Fruit fly (Drosophila melanogaster) whole organism, embryonic: ENCODE results near the gene Ser.
A peak's percentile ranks its signal among the peaks of the same experiment; 100 is the strongest.

Source experiments
- Atf-2 ChIP-seq: fragments of 200-800 bp; sonication (Bioruptor generic); optimal IDR thresholded peaks from 2 replicates; lab custom pipeline; 2016; ENCODE audit warnings: missing biosample characterization, missing genetic modification characterization
- Bgb ChIP-seq: fragments of 200-800 bp; sonication (Bioruptor generic); IDR thresholded peaks from 2 replicates; pipeline ENCODE4 v1.3.6; 2022; ENCODE audit warnings: missing biosample characterization, missing genetic modification characterization; ENCODE audit not compliant: partially characterized antibody
- CG10431 ChIP-seq: fragments of 200-800 bp; sonication (Bioruptor generic); optimal IDR thresholded peaks from 3 replicates; lab custom pipeline; 2018; ENCODE audit warnings: missing biosample characterization, mild to moderate bottlenecking, missing genetic modification characterization
- CG11093 ChIP-seq: fragments of 200-800 bp; sonication (Bioruptor generic); IDR thresholded peaks from 3 replicates; pipeline ENCODE4 v1.3.6; 2022; ENCODE audit warnings: missing biosample characterization, missing genetic modification characterization
- CG12219 ChIP-seq: fragments of 200-800 bp; sonication (Bioruptor generic); optimal IDR thresholded peaks from 3 replicates; lab custom pipeline; 2018; ENCODE audit warnings: missing biosample characterization, mild to moderate bottlenecking, missing genetic modification characterization
- CG13424 ChIP-seq: fragments of 200-800 bp; sonication (Bioruptor generic); optimal IDR thresholded peaks from 2 replicates; lab custom pipeline; 2019; ENCODE audit warnings: missing biosample characterization, mild to moderate bottlenecking, missing genetic modification characterization, moderate library complexity
- CG17912 ChIP-seq: fragments of 200-800 bp; sonication (Bioruptor generic); optimal IDR thresholded peaks from 2 replicates; lab custom pipeline; 2018; ENCODE audit warnings: missing biosample characterization, mild to moderate bottlenecking, missing genetic modification characterization
- CG4707 ChIP-seq: fragments of 200-800 bp; sonication (Bioruptor generic); optimal IDR thresholded peaks from 2 replicates; lab custom pipeline; 2018; ENCODE audit warnings: missing biosample characterization, mild to moderate bottlenecking, missing genetic modification characterization, moderate library complexity
- CG4820 ChIP-seq: fragments of 200-800 bp; sonication (Bioruptor generic); optimal IDR thresholded peaks from 3 replicates; lab custom pipeline; 2016; ENCODE audit warnings: missing biosample characterization, missing genetic modification characterization
- CG5180 ChIP-seq: fragments of 200-800 bp; sonication (Bioruptor generic); optimal IDR thresholded peaks from 3 replicates; lab custom pipeline; 2017; ENCODE audit warnings: missing biosample characterization, missing genetic modification characterization, mild to moderate bottlenecking, moderate library complexity, missing genetic modification reagents
- CG5245 ChIP-seq: fragments of 200-800 bp; sonication (Bioruptor generic); optimal IDR thresholded peaks from 3 replicates; lab custom pipeline; 2016; ENCODE audit warnings: missing biosample characterization, missing genetic modification characterization
- CG5953 ChIP-seq: fragments of 200-800 bp; sonication (Bioruptor generic); IDR thresholded peaks from 2 replicates; pipeline ENCODE4 v1.3.6; 2022; ENCODE audit warnings: missing biosample characterization, missing genetic modification characterization
- CG6254 ChIP-seq: fragments of 200-800 bp; sonication (Bioruptor generic); optimal IDR thresholded peaks from 3 replicates; lab custom pipeline; 2017; ENCODE audit warnings: mild to moderate bottlenecking, missing biosample characterization, missing genetic modification reagents, missing genetic modification characterization
- CG6765 ChIP-seq: fragments of 200-800 bp; sonication (Bioruptor generic); optimal IDR thresholded peaks from 3 replicates; lab custom pipeline; 2017; ENCODE audit warnings: missing biosample characterization, mild to moderate bottlenecking, missing genetic modification characterization
- Dfd ChIP-seq, 2 experiments: fragments of >200 bp; optimal IDR thresholded peaks; 2 replicates each; lab custom pipeline; 2017; ENCODE audit warnings: missing biosample characterization in 2 of 2, missing genetic modification characterization in 2 of 2
- Dip3 ChIP-seq: fragments of 200-800 bp; sonication (Bioruptor generic); optimal IDR thresholded peaks from 3 replicates; lab custom pipeline; 2016; ENCODE audit warnings: missing biosample characterization, missing genetic modification characterization
- ERR ChIP-seq: fragments of 200-800 bp; sonication (Bioruptor generic); optimal IDR thresholded peaks from 2 replicates; lab custom pipeline; 2016; ENCODE audit warnings: missing biosample characterization, missing genetic modification characterization
- Ets65A ChIP-seq: fragments of 200-800 bp; sonication (Bioruptor generic); peaks from one replicate; lab custom pipeline; 2016; ENCODE audit warnings: missing biosample characterization, missing genetic modification characterization
- H2.0 ChIP-seq: fragments of 200-800 bp; sonication (Bioruptor generic); IDR thresholded peaks from 2 replicates; pipeline ENCODE4 v1.3.6; 2022; ENCODE audit warnings: missing biosample characterization, missing genetic modification characterization
- Hand ChIP-seq: fragments of 200-800 bp; sonication (Bioruptor generic); optimal IDR thresholded peaks from 2 replicates; lab custom pipeline; 2017; ENCODE audit warnings: mild to moderate bottlenecking, missing biosample characterization, missing genetic modification reagents, missing genetic modification characterization
- Lim3 ChIP-seq: fragments of 200-800 bp; sonication (Bioruptor generic); IDR thresholded peaks from 2 replicates; pipeline ENCODE4 v1.3.6; 2022; ENCODE audit warnings: missing biosample characterization, missing genetic modification characterization
- Poxn ChIP-seq: fragments of 200-800 bp; sonication (Bioruptor generic); IDR thresholded peaks from 2 replicates; pipeline ENCODE4 v1.3.6; 2022; ENCODE audit warnings: missing biosample characterization, missing genetic modification characterization
- Taf1 ChIP-seq: fragments of 200-800 bp; sonication (Bioruptor generic); IDR thresholded peaks from 2 replicates; pipeline ENCODE4 v1.3.6; 2022; ENCODE audit warnings: missing biosample characterization, missing genetic modification characterization
- az2 ChIP-seq: fragments of 200-800 bp; sonication (Bioruptor generic); optimal IDR thresholded peaks from 3 replicates; lab custom pipeline; 2016; ENCODE audit warnings: missing biosample characterization, missing genetic modification characterization
- bowl ChIP-seq: fragments of 200-800 bp; sonication (Bioruptor generic); IDR thresholded peaks from 2 replicates; pipeline ENCODE4 v1.3.6; 2022; ENCODE audit warnings: missing biosample characterization, missing genetic modification characterization
- br ChIP-seq: fragments of >200 bp; optimal IDR thresholded peaks from 2 replicates; lab custom pipeline; 2017
- bsh ChIP-seq, 2 experiments: fragments of 200-800 bp; sonication (Bioruptor generic); optimal IDR thresholded peaks; 2 replicates each; lab custom pipeline; 2017 to 2018; ENCODE audit warnings: mild to moderate bottlenecking in 2 of 2, missing biosample characterization in 2 of 2, missing genetic modification characterization in 2 of 2, moderate library complexity in 1 of 2
- cato ChIP-seq: fragments of 200-800 bp; sonication (Bioruptor generic); optimal IDR thresholded peaks from 2 replicates; lab custom pipeline; 2016; ENCODE audit warnings: missing biosample characterization, missing genetic modification characterization, borderline replicate concordance
- cg ChIP-seq: fragments of 200-800 bp; sonication (Bioruptor generic); optimal IDR thresholded peaks from 3 replicates; lab custom pipeline; 2019; ENCODE audit warnings: missing biosample characterization, mild to moderate bottlenecking, missing genetic modification characterization, moderate library complexity
- chinmo ChIP-seq: fragments of 200-800 bp; sonication (Bioruptor generic); IDR thresholded peaks from 4 replicates; pipeline ENCODE4 v1.3.6; 2022; ENCODE audit warnings: missing biosample characterization, missing genetic modification characterization; ENCODE audit not compliant: partially characterized antibody
- chm ChIP-seq: fragments of 200-800 bp; sonication (Bioruptor generic); IDR thresholded peaks from 2 replicates; pipeline ENCODE4 v1.3.6; 2022; ENCODE audit warnings: missing biosample characterization, missing genetic modification characterization
- fd64A ChIP-seq: fragments of 200-800 bp; sonication (Bioruptor generic); optimal IDR thresholded peaks from 3 replicates; lab custom pipeline; 2018; ENCODE audit warnings: missing biosample characterization, mild to moderate bottlenecking, missing genetic modification characterization
- fru ChIP-seq: fragments of >200 bp; optimal IDR thresholded peaks from 2 replicates; lab custom pipeline; 2017
- gfzf ChIP-seq: fragments of 200-800 bp; sonication (Bioruptor generic); optimal IDR thresholded peaks from 2 replicates; lab custom pipeline; 2016; ENCODE audit warnings: missing biosample characterization, mild to moderate bottlenecking, missing genetic modification characterization, moderate library complexity
- hkb ChIP-seq, 2 experiments: fragments of 200-800 bp in 1 of 2; fragments of >200 bp in 1 of 2; sonication (Bioruptor generic) in 1 of 2; IDR thresholded peaks in 1 of 2; optimal IDR thresholded peaks in 1 of 2; 2 replicates each; pipeline versions ENCODE4 v1.3.6 to Lab custom; 2017 to 2022; ENCODE audit warnings: missing biosample characterization in 1 of 2, missing genetic modification characterization in 1 of 2
- inv ChIP-seq: fragments of 200-800 bp; sonication (Bioruptor generic); IDR thresholded peaks from 2 replicates; pipeline ENCODE4 v1.3.6; 2022; ENCODE audit warnings: missing biosample characterization, missing genetic modification characterization; ENCODE audit not compliant: partially characterized antibody
- knrl ChIP-seq: fragments of 200-800 bp; sonication (Bioruptor generic); IDR thresholded peaks from 3 replicates; pipeline ENCODE4 v1.3.6; 2022; ENCODE audit warnings: missing biosample characterization, missing genetic modification characterization; ENCODE audit not compliant: partially characterized antibody
- onecut ChIP-seq: fragments of 200-800 bp; sonication (Bioruptor generic); IDR thresholded peaks from 2 replicates; pipeline ENCODE4 v1.3.6; 2022; ENCODE audit warnings: missing biosample characterization, missing genetic modification characterization
- peb ChIP-seq: fragments of 200-800 bp; sonication (Bioruptor generic); IDR thresholded peaks from 2 replicates; pipeline ENCODE4 v1.3.6; 2022; ENCODE audit warnings: missing biosample characterization, missing genetic modification characterization
- sc ChIP-seq, 3 experiments: fragments of >200 bp in 2 of 3; fragments of 200-800 bp in 1 of 3; sonication (Bioruptor generic) in 1 of 3; optimal IDR thresholded peaks; 2 replicates in 2 of 3; 3 replicates in 1 of 3; lab custom pipeline; 2017; ENCODE audit warnings: mild to moderate bottlenecking in 1 of 3, missing biosample characterization in 1 of 3, missing genetic modification characterization in 1 of 3, missing genetic modification reagents in 1 of 3
- seq ChIP-seq: fragments of 200-800 bp; sonication (Bioruptor generic); IDR thresholded peaks from 2 replicates; pipeline ENCODE4 v1.3.6; 2022; ENCODE audit warnings: missing biosample characterization, missing genetic modification characterization
- sqz ChIP-seq: fragments of 200-800 bp; sonication (Bioruptor generic); optimal IDR thresholded peaks from 3 replicates; lab custom pipeline; 2018; ENCODE audit warnings: missing biosample characterization, mild to moderate bottlenecking, missing genetic modification characterization
- sr ChIP-seq: fragments of 200-800 bp; sonication (Bioruptor generic); IDR thresholded peaks from 3 replicates; pipeline ENCODE4 v1.3.6; 2022; ENCODE audit warnings: missing biosample characterization, missing genetic modification characterization
- stwl ChIP-seq: fragments of 200-800 bp; sonication (Bioruptor generic); optimal IDR thresholded peaks from 3 replicates; lab custom pipeline; 2018; ENCODE audit warnings: missing biosample characterization, mild to moderate bottlenecking, missing genetic modification characterization, moderate library complexity
- tgo ChIP-seq: fragments of 200-800 bp; sonication (Bioruptor generic); IDR thresholded peaks from 3 replicates; pipeline ENCODE4 v1.3.6; 2022; ENCODE audit warnings: missing biosample characterization, missing genetic modification characterization
- tll ChIP-seq, 2 experiments: fragments of 200-800 bp in 1 of 2; fragments of >200 bp in 1 of 2; sonication (Bioruptor generic) in 1 of 2; optimal IDR thresholded peaks; 2 replicates each; lab custom pipeline; 2017 to 2019; ENCODE audit warnings: missing biosample characterization in 2 of 2, missing genetic modification characterization in 2 of 2, mild to moderate bottlenecking in 1 of 2, moderate library complexity in 1 of 2
- trh ChIP-seq: fragments of 200-800 bp; sonication (Bioruptor generic); optimal IDR thresholded peaks from 2 replicates; lab custom pipeline; 2016; ENCODE audit warnings: missing biosample characterization, missing genetic modification characterization
- unpg ChIP-seq: fragments of 200-800 bp; sonication (Bioruptor generic); optimal IDR thresholded peaks from 3 replicates; lab custom pipeline; 2018; ENCODE audit warnings: missing biosample characterization, mild to moderate bottlenecking, missing genetic modification characterization, moderate library complexity
- zen ChIP-seq: fragments of 200-800 bp; sonication (Bioruptor generic); optimal IDR thresholded peaks from 3 replicates; lab custom pipeline; 2018; ENCODE audit warnings: missing biosample characterization, mild to moderate bottlenecking, missing genetic modification characterization, moderate library complexity

Gene Ser

dm6 chr3R:27204694-27205414, 10.8 kb upstream of the Ser start (continued):
- TF ChIP-seq CG10431 = no peak
- no peak for TF ChIP-seq Hand (GFP tag; lab: Kevin White, UChicago)
- no peak for TF ChIP-seq sr (GFP tag; lab: Robert Waterston, UW)
- no peak for TF ChIP-seq knrl (GFP tag; lab: Robert Waterston, UW)
- peak; percentile 0 for TF ChIP-seq CG13424 (tag; lab: Kevin White, UChicago)
- TF ChIP-seq CG17912 (GFP tag; lab: Kevin White, UChicago) = no peak
- TF ChIP-seq ERR (GFP tag; lab: Kevin White, UChicago) = no peak
- TF ChIP-seq CG6765 (GFP tag; lab: Kevin White, UChicago) = no peak
- peak; percentile 5 for TF ChIP-seq CG5245 (GFP tag; lab: Kevin White, UChicago)
- TF ChIP-seq CG12219 (GFP tag; lab: Kevin White, UChicago) = no peak
- TF ChIP-seq CG5953 (GFP tag; lab: Robert Waterston, UW) = no peak
- TF ChIP-seq CG4707 (GFP tag; lab: Kevin White, UChicago) = no peak
- TF ChIP-seq chm (GFP tag; lab: Robert Waterston, UW) = no peak
- no peak for TF ChIP-seq peb (GFP tag; lab: Robert Waterston, UW)
- TF ChIP-seq sqz (GFP tag; lab: Kevin White, UChicago) = peak; percentile 78
- TF ChIP-seq bsh (GFP tag; optimal IDR thresholded peaks at IDR 0.05; lab: Kevin White, UChicago) = peak in 1 of 2 experiments; percentile 31
- no peak for TF ChIP-seq gfzf (GFP tag; lab: Kevin White, UChicago)
- TF ChIP-seq Lim3 (GFP tag; lab: Robert Waterston, UW) = no peak
- no peak for TF ChIP-seq bowl
- TF ChIP-seq Ets65A (GFP tag; lab: Kevin White, UChicago) = no peak
- no peak for TF ChIP-seq inv (GFP tag; lab: Robert Waterston, UW)
- TF ChIP-seq zen = peak; percentile 33
- no peak for TF ChIP-seq fru
- peak; percentile 5 for TF ChIP-seq CG4820
- TF ChIP-seq cg = no peak
- TF ChIP-seq Taf1 (GFP tag; lab: Robert Waterston, UW) = no peak
- TF ChIP-seq br (lab: Kevin White, UChicago) = no peak
- peak; percentile 97 for TF ChIP-seq hkb (optimal IDR thresholded peaks at IDR 0.05; lab: Kevin White, UChicago)
- TF ChIP-seq hkb (GFP tag; IDR thresholded peaks at IDR 0.05; lab: Robert Waterston, UW) = no peak
- no peak for TF ChIP-seq chinmo (GFP tag; lab: Robert Waterston, UW)
- TF ChIP-seq tll (GFP tag; optimal IDR thresholded peaks at IDR 0.05; lab: Kevin White, UChicago) = no peak
- no peak for TF ChIP-seq trh (GFP tag; lab: Kevin White, UChicago)
- TF ChIP-seq Atf-2 (GFP tag; lab: Kevin White, UChicago) = no peak
- no peak for TF ChIP-seq fd64A
- TF ChIP-seq sc (optimal IDR thresholded peaks at IDR 0.05; lab: Kevin White, UChicago) = no peak
- no peak for TF ChIP-seq sc (GFP tag; optimal IDR thresholded peaks at IDR 0.05; lab: Kevin White, UChicago)
- TF ChIP-seq Bgb (GFP tag; lab: Robert Waterston, UW) = no peak
- TF ChIP-seq cato (GFP tag; lab: Kevin White, UChicago) = no peak
- TF ChIP-seq CG6254 (GFP tag; lab: Kevin White, UChicago) = peak; percentile 41
- no peak for TF ChIP-seq az2 (GFP tag; lab: Kevin White, UChicago)
- no peak for TF ChIP-seq Dip3 (GFP tag; lab: Kevin White, UChicago)
- TF ChIP-seq Poxn = no peak
- no peak for TF ChIP-seq CG11093
- TF ChIP-seq tgo (GFP tag; lab: Robert Waterston, UW) = no peak
- TF ChIP-seq Dfd (GFP tag; optimal IDR thresholded peaks at IDR 0.05; lab: Kevin White, UChicago) = no peak
- 0 out of 2 replicates have a peak, but pooled peaks have one; percentile 8 for TF ChIP-seq seq
- TF ChIP-seq stwl (tag; lab: Kevin White, UChicago) = no peak
- no peak for TF ChIP-seq onecut (GFP tag; lab: Robert Waterston, UW)
- no peak for TF ChIP-seq unpg (GFP tag; lab: Kevin White, UChicago)
- TF ChIP-seq H2.0 (GFP tag; lab: Robert Waterston, UW) = no peak
- TF ChIP-seq CG5180 (GFP tag; lab: Kevin White, UChicago) = no peak
